Worm (Caenorhabditis elegans) whole organism, L3 larva: Measurements from ENCODE around the gene T25B6.3.

ENCODE experiments used
- ceh-28 ChIP-seq: fragments of 150-350 bp; optimal IDR thresholded peaks from 2 replicates; lab custom pipeline; 2014; ENCODE audit warnings: missing biosample characterization, missing genetic modification reagents, missing genetic modification characterization
- ceh-9 ChIP-seq: sonication (generic microtip); optimal IDR thresholded peaks from 2 replicates; lab custom pipeline; 2018; ENCODE audit warnings: missing biosample characterization, missing genetic modification characterization
- daf-12 ChIP-seq: fragments of 150-350 bp; optimal IDR thresholded peaks from 2 replicates; lab custom pipeline; 2014; ENCODE audit warnings: missing biosample characterization, missing genetic modification reagents, missing genetic modification characterization
- elt-1 ChIP-seq: fragments of 150-350 bp; optimal IDR thresholded peaks from 2 replicates; lab custom pipeline; 2014; ENCODE audit warnings: missing biosample characterization, missing genetic modification characterization
- fkh-10 ChIP-seq: sonication (generic microtip); optimal IDR thresholded peaks from 2 replicates; lab custom pipeline; 2017; ENCODE audit warnings: missing biosample characterization, missing genetic modification reagents, missing genetic modification characterization
- jun-1 ChIP-seq: fragments of 150-350 bp; optimal IDR thresholded peaks from 2 replicates; lab custom pipeline; 2014; ENCODE audit warnings: missing biosample characterization, missing genetic modification reagents, missing genetic modification characterization
- lin-39 ChIP-seq: fragments of 150-350 bp; optimal IDR thresholded peaks from 2 replicates; lab custom pipeline; 2018; ENCODE audit warnings: missing biosample characterization, missing genetic modification reagents, missing genetic modification characterization
- nfya-1 ChIP-seq: sonication (generic microtip); optimal IDR thresholded peaks from 2 replicates; lab custom pipeline; 2017; ENCODE audit warnings: missing genetic modification characterization, mild to moderate bottlenecking, missing compliant biosample characterization, antibody characterized with exemption, moderate library complexity; ENCODE audit not compliant: insufficient read depth
- nhr-11 ChIP-seq: fragments of 150-350 bp; optimal IDR thresholded peaks from 2 replicates; lab custom pipeline; 2014; ENCODE audit warnings: missing biosample characterization, missing genetic modification characterization
- nhr-12 ChIP-seq: fragments of 150-350 bp; optimal IDR thresholded peaks from 2 replicates; lab custom pipeline; 2014; ENCODE audit warnings: missing biosample characterization, missing genetic modification characterization
- pqm-1 ChIP-seq: fragments of 150-350 bp; optimal IDR thresholded peaks from 2 replicates; lab custom pipeline; 2017; ENCODE audit warnings: missing biosample characterization, missing genetic modification characterization, inconsistent platforms
- unc-39 ChIP-seq: sonication (generic microtip); optimal IDR thresholded peaks from 4 replicates; lab custom pipeline; 2017; ENCODE audit warnings: missing biosample characterization, missing genetic modification characterization
- ztf-4 ChIP-seq: fragments of 150-350 bp; optimal IDR thresholded peaks from 2 replicates; lab custom pipeline; 2014; ENCODE audit warnings: missing biosample characterization, missing genetic modification characterization

DNA sequence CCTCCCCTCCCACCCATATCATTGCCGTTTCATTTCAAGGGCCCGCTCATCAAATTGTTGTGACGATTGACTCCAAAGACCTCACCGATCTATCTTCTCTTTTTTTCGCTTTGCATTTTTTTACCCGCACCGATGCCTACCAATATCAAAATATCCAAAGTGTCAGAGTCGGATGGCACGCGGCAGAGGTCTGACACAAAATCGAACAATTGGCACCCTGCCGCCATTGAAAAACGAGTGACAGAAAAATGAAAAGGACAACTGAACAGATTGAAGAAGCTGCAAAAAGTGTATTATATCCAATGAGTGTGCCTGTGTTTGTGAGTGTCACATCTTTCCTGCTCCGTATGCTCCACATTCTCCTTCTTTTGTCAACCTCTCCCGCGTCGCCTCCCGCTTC lies 41.0 kb upstream of the T25B6.3 start:
- no peak for TF ChIP-seq elt-1 (tag; lab: Kevin White, UChicago)
- TF ChIP-seq nhr-11 (tag; lab: Kevin White, UChicago), result no peak
- no peak for TF ChIP-seq fkh-10 (GFP tag; lab: Kevin White, UChicago)
- TF ChIP-seq ztf-4 (tag; lab: Kevin White, UChicago), result no peak
- TF ChIP-seq daf-12, result no peak
- TF ChIP-seq lin-39 (tag; lab: Kevin White, UChicago), result no peak
- no peak for TF ChIP-seq nhr-12 (tag; lab: Kevin White, UChicago)
- TF ChIP-seq ceh-28 (tag; lab: Kevin White, UChicago), result no peak
- no peak for TF ChIP-seq unc-39 (tag; lab: Kevin White, UChicago)
- TF ChIP-seq ceh-9 (tag; lab: Kevin White, UChicago), result no peak
- peak; percentile 26 for TF ChIP-seq nfya-1 (tag; lab: Kevin White, UChicago)
- no peak for TF ChIP-seq jun-1 (tag; lab: Kevin White, UChicago)
- TF ChIP-seq pqm-1 (tag; lab: Kevin White, UChicago), result no peak
